Worm (Caenorhabditis elegans) whole organism, L3 larva: ENCODE measurements around the gene rer-1.

Source experiments
- R02D3.7 ChIP-seq: fragments of 150-350 bp; optimal IDR thresholded peaks from 2 replicates; lab custom pipeline; 2014; ENCODE audit warnings: missing biosample characterization, missing genetic modification characterization
- ZK546.5 ChIP-seq: sonication (generic microtip); optimal IDR thresholded peaks from 2 replicates; lab custom pipeline; 2017; ENCODE audit warnings: missing biosample characterization, missing genetic modification characterization
- aly-2 ChIP-seq: fragments of 150-350 bp; optimal IDR thresholded peaks from 2 replicates; lab custom pipeline; 2014; ENCODE audit warnings: missing biosample characterization, missing genetic modification characterization
- ama-1 ChIP-seq: fragments of 150-350 bp; optimal IDR thresholded peaks from 2 replicates; lab custom pipeline; 2018
- ceh-82 ChIP-seq: fragments of 150-350 bp; optimal IDR thresholded peaks from 2 replicates; lab custom pipeline; 2014; ENCODE audit warnings: missing biosample characterization, missing genetic modification characterization
- ceh-9 ChIP-seq: sonication (generic microtip); optimal IDR thresholded peaks from 2 replicates; lab custom pipeline; 2018; ENCODE audit warnings: missing biosample characterization, missing genetic modification characterization
- daf-12 ChIP-seq: fragments of 150-350 bp; optimal IDR thresholded peaks from 2 replicates; lab custom pipeline; 2014; ENCODE audit warnings: missing biosample characterization, missing genetic modification reagents, missing genetic modification characterization
- egl-27 ChIP-seq: sonication (generic microtip); optimal IDR thresholded peaks from 4 replicates; lab custom pipeline; 2017; ENCODE audit warnings: missing biosample characterization, missing genetic modification reagents, missing genetic modification characterization
- egl-5 ChIP-seq: fragments of 150-350 bp; optimal IDR thresholded peaks from 2 replicates; lab custom pipeline; 2017; ENCODE audit warnings: missing biosample characterization, missing genetic modification reagents, missing genetic modification characterization, inconsistent platforms
- elt-1 ChIP-seq: fragments of 150-350 bp; optimal IDR thresholded peaks from 2 replicates; lab custom pipeline; 2014; ENCODE audit warnings: missing biosample characterization, missing genetic modification characterization
- elt-2 ChIP-seq: sonication (generic microtip); optimal IDR thresholded peaks from 2 replicates; lab custom pipeline; 2016; ENCODE audit warnings: missing genetic modification reagents, mild to moderate bottlenecking, missing genetic modification characterization, missing compliant biosample characterization
- elt-3 ChIP-seq, 3 experiments: fragments of 150-350 bp in 1 of 3; sonication (generic microtip) in 2 of 3; optimal IDR thresholded peaks; 2 replicates in 2 of 3; 4 replicates in 1 of 3; lab custom pipeline; 2014 to 2017; ENCODE audit warnings: missing biosample characterization in 3 of 3, missing genetic modification characterization in 3 of 3
- eor-1 ChIP-seq, 2 experiments: fragments of 150-350 bp; optimal IDR thresholded peaks; 2 replicates each; lab custom pipeline; 2014 to 2018; ENCODE audit warnings: missing biosample characterization in 2 of 2, missing genetic modification characterization in 2 of 2
- fkh-10 ChIP-seq: sonication (generic microtip); optimal IDR thresholded peaks from 2 replicates; lab custom pipeline; 2017; ENCODE audit warnings: missing biosample characterization, missing genetic modification reagents, missing genetic modification characterization
- fkh-2 ChIP-seq: fragments of 150-350 bp; optimal IDR thresholded peaks from 2 replicates; lab custom pipeline; 2014; ENCODE audit warnings: missing biosample characterization, missing genetic modification reagents, missing genetic modification characterization
- fos-1 ChIP-seq: fragments of 150-350 bp; optimal IDR thresholded peaks from 2 replicates; lab custom pipeline; 2014; ENCODE audit warnings: missing biosample characterization, missing genetic modification characterization
- hmg-11 ChIP-seq: sonication (generic microtip); optimal IDR thresholded peaks from 2 replicates; lab custom pipeline; 2016; ENCODE audit warnings: missing genetic modification characterization, missing compliant biosample characterization
- jun-1 ChIP-seq: fragments of 150-350 bp; optimal IDR thresholded peaks from 2 replicates; lab custom pipeline; 2014; ENCODE audit warnings: missing biosample characterization, missing genetic modification reagents, missing genetic modification characterization
- lin-39 ChIP-seq: fragments of 150-350 bp; optimal IDR thresholded peaks from 2 replicates; lab custom pipeline; 2018; ENCODE audit warnings: missing biosample characterization, missing genetic modification reagents, missing genetic modification characterization
- lsy-12 ChIP-seq: sonication (generic microtip); optimal IDR thresholded peaks from 2 replicates; lab custom pipeline; 2016; ENCODE audit warnings: mild to moderate bottlenecking, missing genetic modification characterization, missing compliant biosample characterization
- mdl-1 ChIP-seq: fragments of 150-350 bp; optimal IDR thresholded peaks from 2 replicates; lab custom pipeline; 2014; ENCODE audit warnings: missing biosample characterization, missing genetic modification characterization
- nfya-1 ChIP-seq: sonication (generic microtip); optimal IDR thresholded peaks from 2 replicates; lab custom pipeline; 2017; ENCODE audit warnings: missing genetic modification characterization, mild to moderate bottlenecking, missing compliant biosample characterization, antibody characterized with exemption, moderate library complexity; ENCODE audit not compliant: insufficient read depth
- nhr-11 ChIP-seq: fragments of 150-350 bp; optimal IDR thresholded peaks from 2 replicates; lab custom pipeline; 2014; ENCODE audit warnings: missing biosample characterization, missing genetic modification characterization
- nhr-12 ChIP-seq: fragments of 150-350 bp; optimal IDR thresholded peaks from 2 replicates; lab custom pipeline; 2014; ENCODE audit warnings: missing biosample characterization, missing genetic modification characterization
- nhr-23 ChIP-seq: fragments of 150-350 bp; optimal IDR thresholded peaks from 2 replicates; lab custom pipeline; 2014; ENCODE audit warnings: missing biosample characterization, missing genetic modification reagents, missing genetic modification characterization
- nhr-67 ChIP-seq: fragments of 150-350 bp; optimal IDR thresholded peaks from 2 replicates; lab custom pipeline; 2014; ENCODE audit warnings: missing biosample characterization, missing genetic modification characterization
- nhr-77 ChIP-seq: fragments of 150-350 bp; optimal IDR thresholded peaks from 2 replicates; lab custom pipeline; 2014; ENCODE audit warnings: missing biosample characterization, missing genetic modification characterization
- pha-4 ChIP-seq: fragments of 150-350 bp; optimal IDR thresholded peaks from 2 replicates; lab custom pipeline; 2014; ENCODE audit warnings: missing biosample characterization, missing genetic modification reagents, missing genetic modification characterization
- pqm-1 ChIP-seq: fragments of 150-350 bp; optimal IDR thresholded peaks from 2 replicates; lab custom pipeline; 2017; ENCODE audit warnings: missing biosample characterization, missing genetic modification characterization, inconsistent platforms
- skn-1 ChIP-seq: fragments of 150-350 bp; optimal IDR thresholded peaks from 2 replicates; lab custom pipeline; 2014; ENCODE audit warnings: missing biosample characterization, missing genetic modification characterization
- snpc-4 ChIP-seq: fragments of 150-350 bp; optimal IDR thresholded peaks from 2 replicates; lab custom pipeline; 2014; ENCODE audit warnings: missing biosample characterization, missing genetic modification characterization
- unc-39 ChIP-seq: sonication (generic microtip); optimal IDR thresholded peaks from 4 replicates; lab custom pipeline; 2017; ENCODE audit warnings: missing biosample characterization, missing genetic modification characterization
- unc-62 ChIP-seq: fragments of 150-350 bp; sonication (generic microtip); optimal IDR thresholded peaks from 4 replicates; lab custom pipeline; 2014; ENCODE audit warnings: missing biosample characterization, missing genetic modification reagents, missing genetic modification characterization
- zag-1 ChIP-seq: fragments of 150-350 bp; optimal IDR thresholded peaks from 2 replicates; lab custom pipeline; 2014; ENCODE audit warnings: missing biosample characterization, missing genetic modification characterization
- ztf-11 ChIP-seq: fragments of 150-350 bp; optimal IDR thresholded peaks from 2 replicates; lab custom pipeline; 2014; ENCODE audit warnings: missing biosample characterization, missing genetic modification characterization
- ztf-4 ChIP-seq: fragments of 150-350 bp; optimal IDR thresholded peaks from 2 replicates; lab custom pipeline; 2014; ENCODE audit warnings: missing biosample characterization, missing genetic modification characterization

Gene rer-1

DNA sequence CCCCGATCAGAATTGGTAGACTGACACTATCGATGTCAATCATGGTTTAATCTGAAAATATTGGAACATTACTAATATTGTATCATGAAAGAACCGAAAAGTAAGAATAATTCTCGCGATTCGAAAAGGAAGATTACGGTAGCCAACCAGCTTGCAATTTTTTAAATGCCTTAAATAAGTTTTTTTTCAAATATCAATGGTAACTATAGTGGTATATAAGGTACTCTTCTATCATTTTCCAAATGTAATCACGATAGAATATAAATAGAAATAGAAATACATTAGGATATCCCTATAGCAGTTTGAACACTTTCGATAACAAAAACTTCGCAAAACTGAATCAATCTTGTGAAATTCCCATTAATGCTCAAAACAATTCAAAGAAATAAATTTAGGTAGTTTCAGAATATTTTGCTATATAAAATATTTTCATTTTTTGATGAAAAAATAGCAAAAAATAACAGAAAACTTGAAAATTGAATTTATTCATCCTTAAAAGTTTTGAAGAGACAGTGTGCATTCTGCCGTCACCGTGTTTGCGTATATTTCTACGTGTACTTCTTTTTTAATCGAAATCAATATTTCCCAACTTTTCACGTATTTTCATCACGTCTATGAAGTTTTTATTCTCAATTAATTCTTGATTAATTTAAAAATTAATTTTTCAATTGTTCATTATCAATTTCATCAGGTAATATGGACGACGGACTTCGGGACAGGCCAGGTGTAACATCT lies at the start of gene rer-1, which contains the start of gene F46C5.9:
Gene rer-1, plus strand, starts transcription at position 692 of the 735 bp plus-strand sequence.
Gene F46C5.9, minus strand, starts transcription at position 51 of the 735 bp plus-strand sequence.
- no peak for TF ChIP-seq jun-1 (tag; lab: Kevin White, UChicago)
- no peak for TF ChIP-seq egl-27
- no peak for TF ChIP-seq zag-1 (tag; lab: Kevin White, UChicago)
- TF ChIP-seq ama-1 (lab: Kevin White, UChicago), result no peak
- TF ChIP-seq R02D3.7 (tag; lab: Kevin White, UChicago), result no peak
- TF ChIP-seq skn-1 (tag; lab: Kevin White, UChicago), result no peak
- TF ChIP-seq nhr-12 (tag; lab: Kevin White, UChicago), result no peak
- TF ChIP-seq unc-39, result no peak
- no peak for TF ChIP-seq elt-2 (tag; lab: Kevin White, UChicago)
- TF ChIP-seq ceh-9, result no peak
- peak; percentile 66 for TF ChIP-seq pha-4 (tag; lab: Kevin White, UChicago)
- TF ChIP-seq nhr-77, result no peak
- no peak for TF ChIP-seq eor-1 (tag; optimal IDR thresholded peaks at IDR 0.05; lab: Kevin White, UChicago)
- no peak for TF ChIP-seq egl-5 (tag; lab: Kevin White, UChicago)
- TF ChIP-seq ztf-11 (tag; lab: Kevin White, UChicago), result no peak
- peak; percentile 7 for TF ChIP-seq nhr-23 (tag; lab: Kevin White, UChicago)

DNA sequence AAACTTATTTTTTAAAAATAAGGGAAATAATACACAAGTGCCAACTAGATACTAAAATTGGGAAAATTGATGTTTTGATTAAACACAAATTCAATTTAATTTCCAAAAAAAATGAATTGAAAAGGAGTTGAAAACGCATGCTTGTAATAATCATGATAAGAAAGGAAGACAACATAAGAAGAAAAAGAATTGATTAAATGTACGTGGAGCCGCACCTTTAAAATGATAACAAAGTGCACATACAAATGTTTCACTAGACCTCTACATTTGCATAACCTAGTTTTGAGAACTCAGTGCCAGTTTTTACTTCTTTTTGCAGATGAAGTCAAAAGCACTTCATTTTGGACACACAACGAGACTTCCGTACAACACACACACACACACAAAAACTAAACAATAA lies 49.4 kb upstream of the rer-1 start:
- peak; percentile 20 for TF ChIP-seq pha-4 (tag; lab: Kevin White, UChicago)
- no peak for TF ChIP-seq mdl-1 (tag; lab: Kevin White, UChicago)
- no peak for TF ChIP-seq elt-3 (tag; optimal IDR thresholded peaks at IDR 0.05; lab: Kevin White, UChicago)
- no peak for TF ChIP-seq lsy-12
- TF ChIP-seq ama-1 (lab: Kevin White, UChicago), result no peak
- TF ChIP-seq aly-2, result no peak
- TF ChIP-seq hmg-11 (tag; lab: Kevin White, UChicago), result no peak
- TF ChIP-seq ztf-4 (tag; lab: Kevin White, UChicago), result no peak
- TF ChIP-seq snpc-4 (tag; lab: Kevin White, UChicago), result no peak
- TF ChIP-seq elt-2 (tag; lab: Kevin White, UChicago), result peak; percentile 56
- TF ChIP-seq, all 47 proteins: peak for 2

ce11 chrII:8763367-8763766 lies 47.8 kb upstream of the rer-1 start:
- no peak for TF ChIP-seq elt-3 (tag; optimal IDR thresholded peaks at IDR 0.05; lab: Kevin White, UChicago)
- no peak for TF ChIP-seq fos-1 (tag; lab: Kevin White, UChicago)
- TF ChIP-seq lin-39 (tag; lab: Kevin White, UChicago), result no peak
- TF ChIP-seq unc-62 (GFP tag; lab: Kevin White, UChicago), result no peak
- TF ChIP-seq nfya-1, result no peak
- TF ChIP-seq aly-2, result no peak
- no peak for TF ChIP-seq eor-1 (tag; optimal IDR thresholded peaks at IDR 0.05; lab: Kevin White, UChicago)
- TF ChIP-seq nhr-12 (tag; lab: Kevin White, UChicago), result no peak
- no peak for TF ChIP-seq hmg-11 (tag; lab: Kevin White, UChicago)
- TF ChIP-seq nhr-11, result no peak
- TF ChIP-seq fkh-10 (GFP tag; lab: Kevin White, UChicago), result no peak
- no peak for TF ChIP-seq unc-39
- no peak for TF ChIP-seq pqm-1 (tag; lab: Kevin White, UChicago)
- TF ChIP-seq jun-1 (tag; lab: Kevin White, UChicago), result no peak
- TF ChIP-seq ceh-82 (tag; lab: Kevin White, UChicago), result no peak
- TF ChIP-seq daf-12 (tag; lab: Kevin White, UChicago), result no peak
- no peak for TF ChIP-seq zag-1 (tag; lab: Kevin White, UChicago)
- TF ChIP-seq fkh-2 (tag; lab: Kevin White, UChicago), result no peak
- TF ChIP-seq nhr-67, result no peak

- TF ChIP-seq nhr-11 (no peak), pqm-1 (tag; lab: Kevin White, UChicago) (no peak), elt-1 (tag; lab: Kevin White, UChicago) (no peak), R02D3.7 (tag; lab: Kevin White, UChicago) (no peak), daf-12 (tag; lab: Kevin White, UChicago) (no peak), ZK546.5 (tag; lab: Kevin White, UChicago) (no peak), hmg-11 (tag; lab: Kevin White, UChicago) (no peak), mdl-1 (tag; lab: Kevin White, UChicago) (no peak), lsy-12 (no peak), eor-1 (tag; optimal IDR thresholded peaks at IDR 0.05; lab: Kevin White, UChicago) (no peak), ztf-11 (tag; lab: Kevin White, UChicago) (no peak), ama-1 (lab: Kevin White, UChicago) (no peak), nhr-23 (tag; lab: Kevin White, UChicago) (no peak), unc-39 (no peak), egl-5 (tag; lab: Kevin White, UChicago) (no peak), nhr-77 (no peak)
- TF ChIP-seq, all 47 proteins: peak for 0
These were observed 46.8 kb upstream of the rer-1 start for ce11 chrII:8764332-8764731.
